Worm (Caenorhabditis elegans) whole organism, L1 larva: ENCODE results near the gene flp-9.

Experiments
- blmp-1 ChIP-seq: fragments of 150-350 bp; optimal IDR thresholded peaks from 2 replicates; lab custom pipeline; 2014; ENCODE audit warnings: missing biosample characterization, missing genetic modification characterization
- fkh-10 ChIP-seq: sonication (generic microtip); optimal IDR thresholded peaks from 2 replicates; lab custom pipeline; 2017; ENCODE audit warnings: missing biosample characterization, missing genetic modification reagents, missing genetic modification characterization
- lin-39 ChIP-seq: fragments of 150-350 bp; optimal IDR thresholded peaks from 2 replicates; lab custom pipeline; 2014; ENCODE audit warnings: missing biosample characterization, missing genetic modification reagents, missing genetic modification characterization
- lir-3 ChIP-seq: sonication (generic microtip); optimal IDR thresholded peaks from 2 replicates; lab custom pipeline; 2016; ENCODE audit warnings: mild to moderate bottlenecking, missing genetic modification characterization, moderate library complexity, missing compliant biosample characterization; ENCODE audit not compliant: poor library complexity
- lsy-2 ChIP-seq, 2 experiments: fragments of 150-350 bp; optimal IDR thresholded peaks; 2 replicates each; lab custom pipeline; 2014; ENCODE audit warnings: missing biosample characterization in 2 of 2, missing genetic modification characterization in 2 of 2
- nhr-11 ChIP-seq: fragments of 150-350 bp; optimal IDR thresholded peaks from 2 replicates; lab custom pipeline; 2014; ENCODE audit warnings: missing biosample characterization, missing genetic modification characterization
- nhr-12 ChIP-seq: sonication (generic microtip); optimal IDR thresholded peaks from 2 replicates; lab custom pipeline; 2017; ENCODE audit warnings: missing biosample characterization, missing genetic modification characterization
- snpc-4 ChIP-seq: fragments of 150-350 bp; optimal IDR thresholded peaks from 2 replicates; lab custom pipeline; 2014; ENCODE audit warnings: missing biosample characterization, missing genetic modification characterization
- sup-37 ChIP-seq: fragments of 200-800 bp; sonication (Bioruptor generic); optimal IDR thresholded peaks from 2 replicates; lab custom pipeline; 2018; ENCODE audit warnings: mild to moderate bottlenecking, missing genetic modification characterization, missing compliant biosample characterization
- unc-86 ChIP-seq: sonication (generic microtip); optimal IDR thresholded peaks from 2 replicates; lab custom pipeline; 2016; ENCODE audit warnings: missing genetic modification characterization, missing compliant biosample characterization
- zag-1 ChIP-seq: fragments of 150-350 bp; optimal IDR thresholded peaks from 2 replicates; lab custom pipeline; 2014; ENCODE audit warnings: missing biosample characterization, missing genetic modification characterization

DNA sequence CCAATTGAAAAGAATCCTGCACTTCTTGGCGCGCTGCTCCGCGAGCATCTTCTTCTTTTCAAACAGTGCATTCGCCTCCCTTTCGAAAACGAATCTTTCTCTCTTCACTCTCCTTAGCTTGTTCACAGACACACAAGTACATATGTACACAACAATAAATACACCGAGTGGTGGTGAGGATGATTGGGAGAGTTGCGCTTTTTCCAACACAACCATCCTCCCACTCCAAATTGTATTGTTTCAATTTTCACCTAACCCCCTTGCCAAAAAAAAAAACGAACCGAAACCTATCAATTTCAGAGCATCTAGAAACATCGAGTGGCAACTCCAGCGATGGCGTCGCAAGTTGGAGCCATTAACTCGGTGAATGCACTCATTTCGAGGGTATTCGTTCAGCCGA is 11.1 kb downstream of the flp-9 start, which contains the start of gene inx-6:
- TF ChIP-seq lir-3 (no peak), blmp-1 (no peak), unc-86 (tag; lab: Kevin White, UChicago) (no peak), nhr-11 (tag; lab: Kevin White, UChicago) (no peak), nhr-12 (tag; lab: Kevin White, UChicago) (no peak), snpc-4 (tag; lab: Kevin White, UChicago) (no peak), sup-37 (GFP tag; lab: Kevin White, UChicago) (no peak), lin-39 (tag; lab: Kevin White, UChicago) (no peak), fkh-10 (GFP tag; lab: Kevin White, UChicago) (no peak), lsy-2 (tag; optimal IDR thresholded peaks at IDR 0.05; lab: Kevin White, UChicago) (no peak), zag-1 (tag; lab: Kevin White, UChicago) (no peak)
